Fruit fly (Drosophila melanogaster): Measurements from ENCODE around the gene CG31347.

The CG31347 gene

DNA sequence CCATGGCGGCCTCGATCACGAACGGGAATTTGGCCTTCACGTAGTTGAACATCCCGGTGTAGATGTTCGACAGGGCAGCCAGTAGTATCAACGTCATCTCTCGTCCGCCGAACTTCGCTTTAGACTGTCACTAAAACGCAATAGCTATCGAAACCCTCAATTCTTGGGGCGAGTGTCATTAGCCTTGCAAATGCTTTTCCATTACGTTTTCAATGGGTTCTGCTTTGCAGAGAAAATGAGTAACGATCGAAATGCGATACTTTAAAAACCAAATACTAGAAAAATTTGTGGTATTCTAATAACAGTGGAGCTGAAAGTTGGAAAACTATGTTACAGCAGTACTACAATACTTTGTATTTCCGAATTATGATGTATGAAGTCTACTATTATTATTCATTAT is 16.2 kb downstream of the CG31347 start, which contains the start of gene CG43630:
TSS of gene CG43630 (minus strand) at position 101 of the 400 bp plus-strand sequence.
- TF ChIP-seq CG17801 (GFP tag; optimal IDR thresholded peaks at IDR 0.05; ENCODE audit: partially characterized antibody), result no peak

DNA sequence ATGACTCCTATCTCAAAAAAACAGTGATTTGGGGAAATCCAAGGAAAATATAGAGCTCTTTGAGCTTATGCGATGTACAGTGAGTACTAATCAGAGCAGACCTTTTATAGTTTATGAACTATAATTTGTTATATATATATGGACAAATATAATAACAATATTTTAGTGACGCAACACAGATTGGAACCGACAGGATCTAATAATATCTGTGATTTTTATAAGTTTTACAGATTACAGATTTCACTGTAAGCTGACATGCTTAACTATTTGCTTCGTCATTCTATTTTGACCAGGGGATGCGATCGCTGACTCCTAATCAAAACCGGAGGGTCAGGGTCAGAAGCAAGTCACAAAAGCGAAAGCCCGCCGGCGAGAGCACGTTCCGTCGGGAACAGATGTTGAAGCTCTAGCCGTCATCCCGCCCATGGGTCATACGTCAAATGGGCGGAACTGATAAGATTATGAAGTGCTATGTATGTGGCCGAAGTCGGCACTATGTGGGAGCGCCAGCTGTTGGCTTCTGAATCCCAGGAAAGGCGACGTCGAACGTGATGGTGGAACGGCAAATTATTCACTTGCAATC is 18.3 kb downstream of the CG31347 start, which contains the start of gene Gnmt:
TSS of gene Gnmt (plus strand) at position 568 of the 583 bp plus-strand sequence.
- no peak for TF ChIP-seq CG17801 (GFP tag; optimal IDR thresholded peaks at IDR 0.05; ENCODE audit: partially characterized antibody)

DNA sequence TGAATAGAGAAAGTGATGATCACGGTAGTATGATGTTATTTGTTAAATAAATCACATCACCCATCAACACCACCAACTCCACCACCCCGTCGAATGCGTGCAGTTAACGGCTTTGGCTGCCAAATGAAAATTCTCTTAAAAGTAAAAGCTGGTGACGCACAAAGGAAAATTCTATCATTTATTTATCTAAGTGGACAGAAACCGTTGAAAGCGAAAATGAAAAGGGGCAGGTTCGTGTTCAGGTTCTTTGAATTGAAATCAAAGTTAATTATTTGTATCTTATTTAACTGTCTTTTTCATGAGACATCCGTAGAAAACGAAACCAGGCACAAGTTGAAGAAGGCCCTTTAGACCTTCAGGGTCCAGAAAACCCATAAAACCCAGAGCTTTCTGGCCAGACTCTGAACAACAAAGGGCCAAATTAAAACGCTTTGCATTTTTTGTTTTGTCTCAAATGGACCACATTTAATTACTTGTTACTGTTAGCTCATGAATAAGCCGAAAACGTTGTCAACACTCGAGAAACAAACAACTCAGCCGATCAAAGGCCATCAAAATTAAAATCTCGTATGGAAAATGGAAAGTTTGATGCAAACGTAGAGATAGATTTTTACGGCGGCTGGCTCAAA is 26.1 kb downstream of the CG31347 start:
- no peak for TF ChIP-seq CG17801 (GFP tag; optimal IDR thresholded peaks at IDR 0.05; ENCODE audit: partially characterized antibody)

DNA sequence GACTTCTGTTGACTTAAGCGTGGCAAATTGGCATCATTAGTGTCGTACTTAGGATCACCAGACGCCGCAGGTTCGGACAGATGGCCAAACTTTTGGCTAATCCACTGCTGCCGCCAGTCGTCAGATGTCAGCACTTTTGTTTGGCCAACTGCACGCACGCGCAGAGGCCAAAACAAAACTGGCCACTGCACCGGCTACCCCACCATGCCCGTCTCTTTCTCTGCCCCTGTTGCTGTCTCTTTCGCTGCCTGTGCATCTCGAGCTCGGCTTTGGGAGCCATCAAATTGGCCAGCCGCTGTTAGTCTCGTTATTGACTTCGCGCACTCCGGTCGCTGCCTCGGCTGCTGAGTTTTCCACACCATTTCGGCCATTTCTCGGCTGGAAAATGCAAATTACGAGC is 29.9 kb downstream of the CG31347 start, which contains the start of gene CG14395:
TSS of gene CG14395 (plus strand) at position 301 of the 400 bp plus-strand sequence.
- TF ChIP-seq CG17801 (GFP tag; optimal IDR thresholded peaks at IDR 0.05; ENCODE audit: partially characterized antibody), result no peak

DNA sequence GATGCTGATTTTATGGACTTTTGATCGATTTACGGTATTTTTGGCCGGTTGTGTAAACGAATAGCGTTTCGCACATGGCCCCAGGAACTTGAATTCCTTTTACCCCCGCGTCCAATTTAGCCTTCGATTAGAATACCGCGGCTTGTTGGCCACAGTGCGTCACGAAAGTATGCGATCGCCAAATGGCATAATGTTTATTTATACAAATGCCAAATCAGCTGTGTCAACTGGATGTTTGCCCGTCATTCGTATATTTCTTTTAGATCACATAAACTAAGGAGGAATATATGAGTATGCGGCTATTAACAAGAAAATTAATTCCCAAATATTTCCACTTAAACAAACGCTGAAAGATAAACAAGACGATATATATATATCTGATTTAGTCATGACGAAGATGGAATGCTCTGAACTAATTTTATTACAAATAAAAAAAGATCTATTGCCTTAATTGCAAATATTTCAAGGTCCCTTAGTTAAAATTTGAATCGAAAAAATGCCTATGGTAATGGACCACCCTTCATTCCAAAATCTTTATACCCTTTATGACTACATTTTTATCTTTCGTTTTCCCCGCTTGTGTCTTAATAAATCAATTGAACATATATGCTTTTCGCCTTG is 35.3 kb downstream of the CG31347 start:
- TF ChIP-seq CG17801 (GFP tag; optimal IDR thresholded peaks at IDR 0.05; ENCODE audit: partially characterized antibody), result no peak

DNA sequence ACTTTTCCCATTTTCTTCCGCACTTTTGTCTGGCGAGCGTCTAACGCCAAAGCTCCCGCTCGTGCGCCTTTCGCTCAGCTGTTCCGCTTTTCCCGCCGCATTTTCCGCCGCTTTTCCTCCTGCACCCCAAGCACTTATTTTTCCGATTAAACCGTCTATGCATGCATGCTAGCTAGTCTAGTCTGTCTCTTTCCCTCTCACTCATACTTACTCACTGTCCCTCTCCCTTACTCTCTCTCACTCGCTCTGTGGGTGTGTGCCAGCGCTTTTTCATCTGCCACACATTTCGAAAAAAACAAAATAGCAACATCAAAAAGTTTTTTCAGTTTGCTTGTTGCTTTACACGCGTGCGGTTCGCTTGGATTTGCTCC is 38.2 kb downstream of the CG31347 start, which contains the start of gene CG6225:
TSS of gene CG6225 (plus strand) at position 325 of the 371 bp plus-strand sequence.
- no peak for TF ChIP-seq CG17801 (GFP tag; optimal IDR thresholded peaks at IDR 0.05; ENCODE audit: partially characterized antibody)

DNA sequence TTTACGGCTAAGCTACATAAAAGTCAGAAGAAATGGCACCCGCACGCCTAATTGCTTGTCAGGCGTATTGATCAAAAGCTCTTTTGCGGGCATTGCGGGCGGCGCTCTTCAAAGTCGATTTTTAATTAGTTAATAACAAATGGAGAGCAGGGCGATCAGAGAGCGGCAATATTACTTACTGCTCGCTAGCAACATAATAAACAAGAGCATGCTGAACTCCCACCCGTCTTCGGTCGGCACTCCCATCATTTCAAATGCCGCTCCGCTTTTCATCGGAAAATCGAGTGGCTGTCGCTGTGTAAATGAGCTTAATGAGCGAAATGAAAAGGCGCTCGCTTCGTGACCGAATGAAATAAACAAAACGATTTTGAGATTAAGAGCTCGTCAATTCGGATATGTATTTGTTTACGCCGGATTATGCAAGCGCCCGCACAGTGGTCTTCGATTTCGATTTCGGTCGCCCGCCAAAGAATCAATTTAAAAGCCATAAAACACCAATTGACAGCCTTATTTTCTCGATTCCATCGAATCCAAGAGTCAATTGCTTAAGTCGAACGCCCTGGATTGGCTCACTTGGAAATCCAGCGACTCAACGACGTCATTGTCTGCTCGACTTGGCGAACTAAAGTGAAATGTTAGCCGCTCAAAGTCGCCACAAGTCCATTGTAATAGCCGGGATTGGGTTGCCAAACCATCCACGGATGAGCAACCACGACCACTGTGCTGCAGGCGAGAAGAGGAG is 38.7 kb downstream of the CG31347 start:
- TF ChIP-seq CG17801 (GFP tag; optimal IDR thresholded peaks at IDR 0.05; ENCODE audit: partially characterized antibody), result no peak

DNA sequence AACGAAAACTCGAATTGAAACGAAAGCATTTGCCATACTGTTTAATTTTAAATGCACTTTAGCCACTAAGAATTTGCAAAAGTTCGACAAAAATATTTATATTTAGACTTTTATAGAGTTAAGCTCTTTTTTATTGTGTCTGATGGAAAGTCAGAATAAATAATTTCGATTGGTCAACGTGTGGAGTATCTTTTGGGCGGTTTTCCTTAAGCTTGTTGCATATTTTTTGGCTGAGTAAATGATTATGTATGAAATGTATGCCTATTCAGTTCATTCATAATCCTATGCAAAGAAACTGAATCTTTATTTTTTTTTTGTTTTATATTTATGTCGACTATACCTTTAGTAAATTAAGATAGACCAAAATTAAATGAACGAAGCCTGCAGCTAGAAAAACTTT is 39.7 kb downstream of the CG31347 start:
- TF ChIP-seq CG17801 (GFP tag; optimal IDR thresholded peaks at IDR 0.05; ENCODE audit: partially characterized antibody), result no peak

DNA sequence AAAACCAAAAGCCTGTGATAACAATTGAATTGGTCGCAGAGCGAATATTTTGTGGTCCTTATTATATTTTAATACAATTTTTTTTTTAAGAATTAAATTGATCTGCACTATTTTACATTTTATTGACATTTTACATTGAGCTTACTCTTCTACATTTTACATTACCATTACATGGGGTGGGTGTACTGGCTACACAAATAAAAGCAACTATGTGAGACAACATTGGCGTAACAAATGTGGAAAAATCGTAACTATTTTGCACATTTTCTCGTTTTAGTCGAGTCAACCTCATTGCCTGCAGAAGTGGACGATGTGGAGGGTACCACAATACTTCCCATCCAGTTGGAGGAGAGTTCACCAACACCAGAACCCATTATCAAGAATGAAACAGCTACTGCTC is 41.9 kb downstream of the CG31347 start:
- no peak for TF ChIP-seq CG17801 (GFP tag; optimal IDR thresholded peaks at IDR 0.05; ENCODE audit: partially characterized antibody)

DNA sequence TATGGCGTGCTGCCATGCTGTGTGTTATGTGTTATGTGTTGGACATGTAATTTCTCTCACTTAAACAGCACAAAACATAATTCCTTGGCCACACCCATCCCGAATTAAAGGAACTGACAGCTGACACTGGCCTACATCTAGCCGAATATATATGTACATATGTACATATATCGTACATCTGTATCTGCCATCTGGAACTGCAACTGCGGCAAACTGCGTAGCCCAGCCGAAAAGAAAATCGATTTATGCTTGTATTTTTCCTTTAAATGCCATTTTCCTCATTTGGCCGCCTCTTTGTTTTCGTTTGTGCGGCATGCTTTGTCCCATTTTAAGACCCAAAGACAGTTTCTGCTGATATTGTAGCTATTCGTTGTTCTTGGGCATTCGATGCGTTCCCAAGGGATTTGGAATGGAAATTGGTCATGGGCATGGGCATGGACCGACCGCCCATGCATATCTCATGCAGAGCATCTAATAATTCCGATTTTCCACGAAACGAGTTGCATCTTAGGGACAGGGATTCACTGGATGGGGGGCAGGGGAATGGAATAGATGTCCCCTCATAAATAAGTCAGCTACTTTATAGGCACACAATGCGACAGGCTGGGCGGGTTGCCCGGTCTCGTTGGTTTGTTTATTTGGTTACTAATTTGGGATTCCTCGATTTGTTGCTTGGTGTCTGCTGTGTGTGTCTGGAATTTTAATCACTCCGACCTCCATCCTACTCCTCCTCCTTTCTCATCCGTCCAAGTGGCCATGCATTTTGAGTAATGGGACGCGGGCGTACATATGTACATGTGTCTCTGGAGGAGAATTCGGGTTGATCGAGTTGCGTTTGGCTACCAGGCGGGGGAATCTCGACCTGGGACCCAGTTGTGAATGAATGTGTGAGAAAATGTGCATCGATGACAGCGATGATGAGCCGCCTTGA is 43.0 kb downstream of the CG31347 start:
- TF ChIP-seq CG17801 (GFP tag; optimal IDR thresholded peaks at IDR 0.05; ENCODE audit: partially characterized antibody), result no peak

DNA sequence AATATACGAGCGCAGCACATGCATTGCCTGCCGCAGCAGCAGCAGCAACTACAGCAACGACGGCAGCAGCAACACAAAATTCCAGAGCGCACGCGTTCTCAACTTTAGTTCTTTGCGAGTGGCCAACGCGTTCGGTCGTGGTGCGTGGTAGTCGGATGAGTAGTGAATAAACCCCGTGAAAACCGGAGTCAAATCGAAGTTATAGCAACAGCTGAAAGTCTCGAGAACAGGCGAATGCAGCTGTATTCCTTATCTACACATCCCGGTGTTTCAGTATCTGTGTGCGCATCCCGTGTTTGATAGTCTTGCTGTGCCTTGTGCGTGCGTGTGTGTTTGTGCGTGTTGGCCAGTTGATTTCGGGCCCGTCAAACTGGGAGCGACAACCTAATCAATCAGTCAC is 44.4 kb downstream of the CG31347 start, which contains the start of gene Dtg:
TSS of gene Dtg (plus strand) at position 105 of the 400 bp plus-strand sequence.
- TF ChIP-seq CG17801 (GFP tag; optimal IDR thresholded peaks at IDR 0.05; ENCODE audit: partially characterized antibody), result no peak

DNA sequence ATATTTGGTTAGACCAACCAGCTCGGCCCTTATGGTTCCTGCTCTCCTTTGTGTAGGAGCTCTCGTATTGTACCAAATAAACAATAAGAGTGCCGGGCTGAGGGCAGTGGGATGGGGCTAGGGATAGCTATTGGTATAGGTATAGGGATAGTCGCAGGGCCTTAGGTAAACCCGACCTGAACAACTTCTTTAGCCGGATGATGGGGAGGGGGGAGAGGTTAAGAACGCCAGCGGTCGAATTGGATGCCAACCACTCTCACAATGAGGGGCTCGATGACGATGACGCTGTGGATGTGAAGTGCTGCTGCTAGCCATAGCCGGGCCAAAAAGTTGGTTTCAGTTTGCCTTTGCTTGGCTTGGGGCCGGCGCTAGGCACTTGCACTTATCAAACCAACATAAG is 45.0 kb downstream of the CG31347 start:
- TF ChIP-seq CG17801 (GFP tag; optimal IDR thresholded peaks at IDR 0.05; ENCODE audit: partially characterized antibody), result no peak

DNA sequence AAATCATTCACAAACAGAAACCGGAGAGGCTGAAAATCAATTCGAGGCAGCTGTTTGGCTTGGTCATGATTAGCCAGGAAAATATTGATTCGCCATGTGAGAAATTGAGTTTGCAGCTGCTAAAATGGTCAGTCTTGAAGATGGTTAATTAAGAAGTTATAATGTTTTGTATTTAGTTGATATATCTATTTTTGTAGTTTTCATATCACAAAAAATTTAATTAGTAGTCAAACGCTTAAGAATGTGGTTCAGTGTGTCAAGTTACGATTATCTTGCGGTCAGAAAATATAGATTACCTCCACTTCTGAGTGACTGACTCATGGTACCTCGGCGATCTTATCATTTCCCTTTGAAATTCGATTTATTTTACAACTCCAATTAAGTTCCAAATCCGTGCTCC is 45.5 kb downstream of the CG31347 start:
- TF ChIP-seq CG17801 (GFP tag; optimal IDR thresholded peaks at IDR 0.05; ENCODE audit: partially characterized antibody), result no peak

DNA sequence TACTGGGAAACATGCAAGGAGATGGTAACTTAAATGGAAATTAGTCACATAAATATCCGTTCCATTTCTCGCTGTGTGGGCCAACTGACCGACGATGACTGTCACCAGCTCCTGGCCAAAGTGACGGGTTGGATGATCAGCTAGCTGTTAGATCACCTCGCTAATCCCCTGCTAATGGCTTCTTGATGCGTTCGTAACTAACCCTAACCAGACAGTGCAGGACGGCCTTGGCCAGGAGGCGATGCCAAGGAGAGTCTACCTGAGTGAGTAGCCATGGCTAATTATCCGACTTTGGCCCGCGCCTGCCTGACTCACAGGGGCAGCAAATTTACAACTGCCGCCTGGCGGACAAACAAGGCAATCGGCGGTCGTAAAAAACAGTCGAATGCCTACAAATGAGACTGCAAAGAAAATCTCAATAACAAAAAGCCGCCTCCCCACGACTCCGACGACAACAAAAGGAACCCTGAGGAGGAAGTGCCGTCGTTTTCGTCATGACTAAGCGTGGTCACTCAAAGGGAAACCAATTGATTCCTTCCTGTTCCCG is 46.6 kb downstream of the CG31347 start:
- TF ChIP-seq CG17801 (GFP tag; optimal IDR thresholded peaks at IDR 0.05; ENCODE audit: partially characterized antibody), result no peak

Data from ovary, adult (tissue).